Fruit fly (Drosophila melanogaster): ENCODE results near the gene CG42762.

Gene CG42762

dm6 chr2L:8103073-8103472, 40.8 kb downstream of the CG42762 start:
- TF ChIP-seq CG9705 (GFP tag; optimal IDR thresholded peaks at IDR 0.05) (no peak), Dif (GFP tag; optimal IDR thresholded peaks at IDR 0.05; ENCODE audit: partially characterized antibody) (no peak), pan (optimal IDR thresholded peaks at IDR 0.05) (peak; percentile 83)

dm6 chr2L:8100489-8101352, 43.1 kb downstream of the CG42762 start:
- TF ChIP-seq sv (GFP tag; optimal IDR thresholded peaks at IDR 0.05) (no peak), CrebA (GFP tag; optimal IDR thresholded peaks at IDR 0.05; ENCODE audit: borderline replicate concordance) (no peak), Jra (GFP tag; optimal IDR thresholded peaks at IDR 0.05) (peak; percentile 33), tai (GFP tag; optimal IDR thresholded peaks at IDR 0.05) (no peak), Sp1 (GFP tag; optimal IDR thresholded peaks at IDR 0.05) (peak; percentile 35), br (GFP tag; optimal IDR thresholded peaks at IDR 0.05) (peak; percentile 27), Rel (GFP tag; optimal IDR thresholded peaks at IDR 0.05) (no peak), Rel (tag; optimal IDR thresholded peaks at IDR 0.05) (peak; percentile 47), h (GFP tag; optimal IDR thresholded peaks at IDR 0.05) (peak; percentile 69), pan (optimal IDR thresholded peaks at IDR 0.05) (no peak), Mio (GFP tag; optimal IDR thresholded peaks at IDR 0.05) (no peak), Vsx2 (GFP tag; optimal IDR thresholded peaks at IDR 0.05; ENCODE audit: partially characterized antibody) (no peak), Hr83 (GFP tag; optimal IDR thresholded peaks at IDR 0.05; ENCODE audit: poor library complexity, severe bottlenecking) (no peak), sage (GFP tag; optimal IDR thresholded peaks at IDR 0.05) (peak; percentile 27), woc (GFP tag; optimal IDR thresholded peaks at IDR 0.05) (no peak), Dfd (GFP tag; optimal IDR thresholded peaks at IDR 0.05) (no peak), HLH106 (tag; optimal IDR thresholded peaks at IDR 0.05) (peak; percentile 56), Hnf4 (GFP tag; optimal IDR thresholded peaks at IDR 0.05) (peak; percentile 21), dmrt93B (GFP tag; optimal IDR thresholded peaks at IDR 0.05) (peak; percentile 14), lola (GFP tag; optimal IDR thresholded peaks at IDR 0.05) (no peak), Myc (optimal IDR thresholded peaks at IDR 0.05) (no peak), fru (GFP tag; optimal IDR thresholded peaks at IDR 0.05) (peak; percentile 28), dl (GFP tag; optimal IDR thresholded peaks at IDR 0.05; ENCODE audit: insufficient read depth in 1 of 2, partially characterized antibody in 2 of 2) (no peak), foxo (GFP tag; optimal IDR thresholded peaks at IDR 0.05) (peak in 1 of 2 experiments; percentile 2), OdsH (GFP tag; optimal IDR thresholded peaks at IDR 0.05) (peak; percentile 19), brk (GFP tag; optimal IDR thresholded peaks at IDR 0.05) (peak; percentile 28), Hr78 (GFP tag; optimal IDR thresholded peaks at IDR 0.05) (no peak)

dm6 chr2L:8099615-8100375, 44.1 kb downstream of the CG42762 start:
- TF ChIP-seq N (GFP tag; optimal IDR thresholded peaks at IDR 0.05) (no peak), psq (GFP tag; optimal IDR thresholded peaks at IDR 0.05) (no peak), tai (GFP tag; optimal IDR thresholded peaks at IDR 0.05) (no peak), Rel (GFP tag; optimal IDR thresholded peaks at IDR 0.05) (no peak), Rel (tag; optimal IDR thresholded peaks at IDR 0.05) (peak; percentile 66), fru (GFP tag; optimal IDR thresholded peaks at IDR 0.05) (peak; percentile 9)

- no peak for TF ChIP-seq OdsH (GFP tag; optimal IDR thresholded peaks at IDR 0.05)
- TF ChIP-seq rgr (GFP tag; optimal IDR thresholded peaks at IDR 0.05): no peak
- no peak for TF ChIP-seq pan (optimal IDR thresholded peaks at IDR 0.05)
- TF ChIP-seq tai (GFP tag; optimal IDR thresholded peaks at IDR 0.05): no peak
- no peak for TF ChIP-seq sage (GFP tag; optimal IDR thresholded peaks at IDR 0.05)
- no peak for TF ChIP-seq Myc (optimal IDR thresholded peaks at IDR 0.05)
- TF ChIP-seq br (GFP tag; optimal IDR thresholded peaks at IDR 0.05): no peak
- TF ChIP-seq N (GFP tag; optimal IDR thresholded peaks at IDR 0.05): no peak
- no peak for TF ChIP-seq dsf (GFP tag; optimal IDR thresholded peaks at IDR 0.05; ENCODE audit: borderline replicate concordance)
- no peak for TF ChIP-seq Jra (GFP tag; optimal IDR thresholded peaks at IDR 0.05)
Measured at dm6 chr2L:8099050-8099449, 44.8 kb downstream of the CG42762 start.
